Fruit fly (Drosophila melanogaster): ENCODE measurements around the gene msd1.

msd1 gene

DNA sequence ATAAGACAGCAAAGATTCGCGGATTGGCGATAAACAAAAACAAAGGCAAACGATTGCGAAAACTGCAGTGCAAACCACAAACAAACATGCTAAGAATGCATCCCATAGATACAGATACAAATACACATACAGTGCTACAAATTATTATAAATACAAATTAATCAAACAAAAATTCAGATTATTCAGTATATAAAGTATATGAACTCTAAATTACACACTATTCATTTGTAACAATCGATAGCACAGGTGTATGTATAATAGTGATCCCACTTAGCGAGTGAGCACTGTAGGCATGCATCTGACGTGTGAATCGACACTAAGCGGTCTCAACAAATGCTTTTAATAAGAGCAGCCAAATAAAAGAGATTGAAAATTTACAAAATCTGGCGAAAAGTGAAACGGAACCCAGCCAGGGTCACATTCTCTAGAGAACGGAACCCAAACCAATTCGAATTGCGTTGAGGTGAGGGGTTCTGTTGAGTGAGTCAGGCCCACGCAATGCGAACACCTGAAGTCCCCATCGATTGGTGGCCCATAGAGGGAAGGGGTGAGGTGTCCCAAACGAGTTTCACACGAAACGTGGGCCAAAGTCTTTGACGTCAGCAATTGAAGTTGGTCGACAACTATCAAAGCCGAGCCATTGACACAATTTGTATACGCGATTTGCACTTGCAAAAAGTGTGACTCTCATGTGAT, 43.0 kb downstream of the msd1 start (continued):
- no peak for TF ChIP-seq N (GFP tag; optimal IDR thresholded peaks at IDR 0.05)
- no peak for TF ChIP-seq Dfd (GFP tag; optimal IDR thresholded peaks at IDR 0.05)

dm6 chr3L:1376014-1376745, 44.6 kb downstream of the msd1 start:
- peak; percentile 15 for TF ChIP-seq h (GFP tag; optimal IDR thresholded peaks at IDR 0.05)
- TF ChIP-seq CG32264 (GFP tag; optimal IDR thresholded peaks at IDR 0.05) = no peak
- no peak for TF ChIP-seq rgr (GFP tag; optimal IDR thresholded peaks at IDR 0.05)
- peak; percentile 1 for TF ChIP-seq sv (GFP tag; optimal IDR thresholded peaks at IDR 0.05)

DNA sequence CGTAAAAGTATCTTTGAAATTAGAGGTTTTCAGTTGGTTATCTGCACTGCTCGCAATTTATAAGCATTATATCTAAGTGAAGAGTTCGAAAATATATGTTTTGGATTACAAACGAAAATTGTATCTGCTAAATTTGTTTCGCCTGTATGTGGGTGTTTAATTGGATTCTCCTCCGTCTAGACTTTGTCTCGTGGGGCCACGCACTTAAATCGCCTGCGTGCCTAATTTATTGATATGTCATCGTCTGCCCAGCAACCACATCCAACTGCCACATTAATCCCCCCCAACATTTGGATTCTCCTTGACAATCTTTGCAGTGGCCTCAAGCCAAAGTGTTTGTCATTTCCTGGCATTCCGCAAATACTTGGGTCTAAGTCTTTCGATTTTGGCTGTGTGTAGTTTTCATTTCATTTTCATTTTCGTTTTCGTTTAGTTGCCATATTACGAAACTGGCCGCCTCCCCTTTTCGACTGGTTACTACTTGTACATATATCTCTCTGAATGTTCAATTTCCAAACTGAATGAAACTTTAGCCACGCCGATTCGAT, 46.6 kb downstream of the msd1 start:
- TF ChIP-seq CG9705 (GFP tag; optimal IDR thresholded peaks at IDR 0.05) (no peak), pan (optimal IDR thresholded peaks at IDR 0.05) (no peak), Dfd (GFP tag; optimal IDR thresholded peaks at IDR 0.05) (no peak), tai (GFP tag; optimal IDR thresholded peaks at IDR 0.05) (no peak), Rel (GFP tag; optimal IDR thresholded peaks at IDR 0.05) (no peak), Rel (tag; optimal IDR thresholded peaks at IDR 0.05) (no peak), psq (GFP tag; optimal IDR thresholded peaks at IDR 0.05) (no peak), OdsH (GFP tag; optimal IDR thresholded peaks at IDR 0.05) (no peak), Abd-B (GFP tag; optimal IDR thresholded peaks at IDR 0.05) (no peak), br (GFP tag; optimal IDR thresholded peaks at IDR 0.05) (no peak), brk (GFP tag; optimal IDR thresholded peaks at IDR 0.05) (no peak), lola (GFP tag; optimal IDR thresholded peaks at IDR 0.05) (no peak), usp (GFP tag; optimal IDR thresholded peaks at IDR 0.05) (no peak), sage (GFP tag; optimal IDR thresholded peaks at IDR 0.05) (no peak), Hr78 (GFP tag; optimal IDR thresholded peaks at IDR 0.05) (no peak), woc (GFP tag; optimal IDR thresholded peaks at IDR 0.05) (no peak), Sp1 (GFP tag; optimal IDR thresholded peaks at IDR 0.05) (no peak), Hnf4 (GFP tag; optimal IDR thresholded peaks at IDR 0.05) (no peak), ey (GFP tag; optimal IDR thresholded peaks at IDR 0.05) (no peak)

dm6 chr3L:1378862-1379543, 47.5 kb downstream of the msd1 start:
- TF ChIP-seq br (GFP tag; optimal IDR thresholded peaks at IDR 0.05) (peak; percentile 76), CG32264 (GFP tag; optimal IDR thresholded peaks at IDR 0.05) (peak; percentile 57), OdsH (GFP tag; optimal IDR thresholded peaks at IDR 0.05) (peak; percentile 75), CrebA (GFP tag; optimal IDR thresholded peaks at IDR 0.05; ENCODE audit: borderline replicate concordance) (no peak), Jra (GFP tag; optimal IDR thresholded peaks at IDR 0.05) (peak; percentile 65), h (GFP tag; optimal IDR thresholded peaks at IDR 0.05) (peak; percentile 83), brk (GFP tag; optimal IDR thresholded peaks at IDR 0.05) (peak; percentile 11), N (GFP tag; optimal IDR thresholded peaks at IDR 0.05) (no peak), Abd-B (GFP tag; optimal IDR thresholded peaks at IDR 0.05) (no peak), usp (GFP tag; optimal IDR thresholded peaks at IDR 0.05) (no peak), Hnf4 (GFP tag; optimal IDR thresholded peaks at IDR 0.05) (peak; percentile 83), Sp1 (GFP tag; optimal IDR thresholded peaks at IDR 0.05) (peak; percentile 84), tai (GFP tag; optimal IDR thresholded peaks at IDR 0.05) (peak; percentile 4), CG9705 (GFP tag; optimal IDR thresholded peaks at IDR 0.05) (peak; percentile 32), Dif (GFP tag; optimal IDR thresholded peaks at IDR 0.05; ENCODE audit: partially characterized antibody) (no peak), pan (optimal IDR thresholded peaks at IDR 0.05) (no peak), HLH106 (tag; optimal IDR thresholded peaks at IDR 0.05) (peak; percentile 80), dl (GFP tag; optimal IDR thresholded peaks at IDR 0.05; ENCODE audit: insufficient read depth in 1 of 2, partially characterized antibody in 2 of 2) (no peak), psq (GFP tag; optimal IDR thresholded peaks at IDR 0.05) (peak; percentile 70), foxo (GFP tag; optimal IDR thresholded peaks at IDR 0.05) (peak in 1 of 2 experiments; percentile 71), ey (GFP tag; optimal IDR thresholded peaks at IDR 0.05) (peak; percentile 72), Hr78 (GFP tag; optimal IDR thresholded peaks at IDR 0.05) (no peak), dmrt93B (GFP tag; optimal IDR thresholded peaks at IDR 0.05) (peak; percentile 40), dsf (GFP tag; optimal IDR thresholded peaks at IDR 0.05; ENCODE audit: borderline replicate concordance) (peak; percentile 25), sv (GFP tag; optimal IDR thresholded peaks at IDR 0.05) (peak; percentile 39), Rel (GFP tag; optimal IDR thresholded peaks at IDR 0.05) (no peak), Rel (tag; optimal IDR thresholded peaks at IDR 0.05) (no peak), woc (GFP tag; optimal IDR thresholded peaks at IDR 0.05) (peak; percentile 63), Hr83 (GFP tag; optimal IDR thresholded peaks at IDR 0.05; ENCODE audit: poor library complexity, severe bottlenecking) (no peak), rgr (GFP tag; optimal IDR thresholded peaks at IDR 0.05) (peak; percentile 75), Vsx2 (GFP tag; optimal IDR thresholded peaks at IDR 0.05; ENCODE audit: partially characterized antibody) (no peak), fru (GFP tag; optimal IDR thresholded peaks at IDR 0.05) (peak; percentile 81), Mio (GFP tag; optimal IDR thresholded peaks at IDR 0.05) (no peak), sage (GFP tag; optimal IDR thresholded peaks at IDR 0.05) (no peak)

All from whole organism, wandering third instar larva.